Worm (Caenorhabditis elegans): ENCODE data around the gene ugt-16.

ugt-16 gene

ce11 chrV:12876708-12877107, 51.9 kb downstream of the ugt-16 start:
- TF ChIP-seq tlf-1 (GFP tag; optimal IDR thresholded peaks at IDR 0.05): no peak
- no peak for TF ChIP-seq ZK185.1 (tag; optimal IDR thresholded peaks at IDR 0.05; ENCODE audit: poor library complexity, severe bottlenecking)
- TF ChIP-seq ztf-6 (GFP tag; IDR thresholded peaks at IDR 0.05): no peak
- no peak for TF ChIP-seq cebp-1 (GFP tag; IDR thresholded peaks at IDR 0.05)
- TF ChIP-seq cebp-1 (tag; optimal IDR thresholded peaks at IDR 0.05): no peak
- TF ChIP-seq Y53G8AR.9 (GFP tag; conservative IDR thresholded peaks at IDR 0.05): no peak
- TF ChIP-seq gei-17 (GFP tag; optimal IDR thresholded peaks at IDR 0.05): no peak
- TF ChIP-seq aptf-2 (GFP tag; conservative IDR thresholded peaks at IDR 0.05): no peak
- no peak for TF ChIP-seq atf-7 (tag; optimal IDR thresholded peaks at IDR 0.05)
- TF ChIP-seq pha-4 (tag; optimal IDR thresholded peaks at IDR 0.05): no peak
- no peak for TF ChIP-seq repo-1 (tag; optimal IDR thresholded peaks at IDR 0.05)
- no peak for TF ChIP-seq hmg-20 (GFP tag; IDR thresholded peaks at IDR 0.05)
- no peak for TF ChIP-seq zim-3 (tag; optimal IDR thresholded peaks at IDR 0.05)
- no peak for TF ChIP-seq madf-8 (GFP tag; conservative IDR thresholded peaks at IDR 0.05)
- TF ChIP-seq aptf-3 (GFP tag; IDR thresholded peaks at IDR 0.05): no peak
